Worm (Caenorhabditis elegans): Measurements from ENCODE around the gene D1086.9.

DNA sequence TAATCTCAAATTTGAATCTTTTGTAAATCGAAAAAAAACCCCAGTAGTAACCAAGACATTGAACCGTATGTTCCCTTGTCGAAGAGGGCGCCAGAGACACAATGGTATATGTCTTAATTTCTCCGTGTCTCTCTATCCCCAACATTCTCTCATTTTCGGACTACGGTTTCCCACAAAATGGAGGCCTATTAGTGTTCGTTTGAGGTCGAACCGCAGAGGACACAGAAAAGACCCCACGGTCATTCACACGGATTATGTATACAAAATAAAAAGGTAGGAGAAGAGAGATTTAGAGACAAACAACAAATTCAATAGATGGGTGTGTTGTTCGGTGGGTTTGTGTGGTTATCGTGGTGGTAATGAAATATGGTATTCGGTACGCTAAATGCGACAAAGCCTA lies 46.9 kb downstream of the D1086.9 start:
- no peak for TF ChIP-seq Y22D7AL.16 (tag; optimal IDR thresholded peaks at IDR 0.05)
- no peak for TF ChIP-seq ama-1 (optimal IDR thresholded peaks at IDR 0.05)
- no peak for TF ChIP-seq dmd-4 (tag; optimal IDR thresholded peaks at IDR 0.05; ENCODE audit: borderline replicate concordance)
- TF ChIP-seq elt-2 (tag; optimal IDR thresholded peaks at IDR 0.05), result no peak
- no peak for TF ChIP-seq gmeb-2 (tag; optimal IDR thresholded peaks at IDR 0.05)
- no peak for TF ChIP-seq npax-4 (tag; optimal IDR thresholded peaks at IDR 0.05)
- no peak for TF ChIP-seq ets-4 (tag; optimal IDR thresholded peaks at IDR 0.05)
- TF ChIP-seq unc-86 (tag; optimal IDR thresholded peaks at IDR 0.05), result no peak
- no peak for TF ChIP-seq che-1 (tag; optimal IDR thresholded peaks at IDR 0.05)
- TF ChIP-seq ceh-6 (GFP tag; optimal IDR thresholded peaks at IDR 0.05), result no peak
- no peak for TF ChIP-seq pha-4 (tag; optimal IDR thresholded peaks at IDR 0.05)
- no peak for TF ChIP-seq pha-2 (tag; optimal IDR thresholded peaks at IDR 0.05)

Data from whole organism, late embryonic.